Fruit fly (Drosophila melanogaster) whole organism, embryonic: ENCODE measurements around the gene CG12035.
A peak's percentile ranks its signal among the peaks of the same experiment; 100 is the strongest.

Source experiments
- Abd-B ChIP-seq: fragments of 200-800 bp; sonication (Bioruptor generic); optimal IDR thresholded peaks from 2 replicates; lab custom pipeline; 2018; ENCODE audit warnings: missing biosample characterization, mild to moderate bottlenecking, missing genetic modification characterization, moderate library complexity
- Aef1 ChIP-seq: fragments of 200-800 bp; sonication (Bioruptor generic); IDR thresholded peaks from 3 replicates; pipeline ENCODE4 v1.3.6; 2022; ENCODE audit warnings: missing biosample characterization, missing genetic modification characterization
- Antp ChIP-seq: fragments of 200-800 bp; sonication (Bioruptor generic); optimal IDR thresholded peaks from 3 replicates; lab custom pipeline; 2016; ENCODE audit warnings: missing biosample characterization, missing genetic modification characterization
- CG10654 ChIP-seq: fragments of 200-800 bp; sonication (Bioruptor generic); optimal IDR thresholded peaks from 2 replicates; lab custom pipeline; 2016; ENCODE audit warnings: missing biosample characterization, missing genetic modification characterization
- CG11247 ChIP-seq: fragments of 200-800 bp; sonication (Bioruptor generic); IDR thresholded peaks from 2 replicates; pipeline ENCODE4 v1.3.6; 2022; ENCODE audit warnings: missing biosample characterization, missing genetic modification characterization
- CG11504 ChIP-seq: fragments of 200-800 bp; sonication (Bioruptor generic); optimal IDR thresholded peaks from 3 replicates; lab custom pipeline; 2019; ENCODE audit warnings: missing biosample characterization, mild to moderate bottlenecking, missing genetic modification characterization, moderate library complexity
- CG11723 ChIP-seq: fragments of 200-800 bp; sonication (Bioruptor generic); optimal IDR thresholded peaks from 2 replicates; lab custom pipeline; 2017; ENCODE audit warnings: missing biosample characterization, mild to moderate bottlenecking, missing genetic modification characterization
- CG12155 ChIP-seq: fragments of 200-800 bp; sonication (Bioruptor generic); optimal IDR thresholded peaks from 3 replicates; lab custom pipeline; 2016; ENCODE audit warnings: missing biosample characterization, missing genetic modification characterization
- CG12219 ChIP-seq: fragments of 200-800 bp; sonication (Bioruptor generic); optimal IDR thresholded peaks from 3 replicates; lab custom pipeline; 2018; ENCODE audit warnings: missing biosample characterization, mild to moderate bottlenecking, missing genetic modification characterization
- CG12299 ChIP-seq: fragments of 200-800 bp; sonication (Bioruptor generic); optimal IDR thresholded peaks from 2 replicates; lab custom pipeline; 2018; ENCODE audit warnings: missing biosample characterization, mild to moderate bottlenecking, missing genetic modification characterization
- CG1233 ChIP-seq: fragments of 200-800 bp; sonication (Bioruptor generic); optimal IDR thresholded peaks from 4 replicates; lab custom pipeline; 2018; ENCODE audit warnings: missing biosample characterization, mild to moderate bottlenecking, missing genetic modification characterization
- CG13894 ChIP-seq: fragments of 200-800 bp; sonication (Bioruptor generic); optimal IDR thresholded peaks from 3 replicates; lab custom pipeline; 2018; ENCODE audit warnings: missing biosample characterization, mild to moderate bottlenecking, missing genetic modification characterization, moderate library complexity
- CG14965 ChIP-seq: fragments of 200-800 bp; sonication (Bioruptor generic); optimal IDR thresholded peaks from 2 replicates; lab custom pipeline; 2016; ENCODE audit warnings: missing biosample characterization, missing genetic modification characterization, borderline replicate concordance
- CG15514 ChIP-seq: fragments of 200-800 bp; sonication (Bioruptor generic); optimal IDR thresholded peaks from 3 replicates; lab custom pipeline; 2017; ENCODE audit warnings: missing biosample characterization, missing genetic modification characterization, mild to moderate bottlenecking, moderate library complexity, missing genetic modification reagents
- CG17186 ChIP-seq: fragments of 200-800 bp; sonication (Bioruptor generic); optimal IDR thresholded peaks from 3 replicates; lab custom pipeline; 2017; ENCODE audit warnings: missing biosample characterization, missing genetic modification reagents, missing genetic modification characterization
- CG2120 ChIP-seq: fragments of 200-800 bp; sonication (Bioruptor generic); optimal IDR thresholded peaks from 3 replicates; lab custom pipeline; 2016; ENCODE audit warnings: missing biosample characterization, missing genetic modification characterization
- CG32772 ChIP-seq: fragments of 200-800 bp; sonication (Bioruptor generic); IDR thresholded peaks from 2 replicates; pipeline ENCODE4 v1.3.6; 2022; ENCODE audit warnings: missing biosample characterization, missing genetic modification characterization
- CG4282 ChIP-seq: fragments of 200-800 bp; sonication (Bioruptor generic); optimal IDR thresholded peaks from 2 replicates; lab custom pipeline; 2016; ENCODE audit warnings: missing biosample characterization, missing genetic modification characterization
- CG8388 ChIP-seq: fragments of 200-800 bp; sonication (Bioruptor generic); optimal IDR thresholded peaks from 2 replicates; lab custom pipeline; 2019; ENCODE audit warnings: missing biosample characterization, mild to moderate bottlenecking, missing genetic modification characterization, moderate library complexity
- CG8944 ChIP-seq: fragments of 200-800 bp; sonication (Bioruptor generic); optimal IDR thresholded peaks from 3 replicates; lab custom pipeline; 2016; ENCODE audit warnings: missing biosample characterization, missing genetic modification characterization
- E2f2 ChIP-seq: fragments of 200-800 bp; sonication (Bioruptor generic); IDR thresholded peaks from 2 replicates; pipeline ENCODE4 v1.3.6; 2022; ENCODE audit warnings: missing biosample characterization, missing genetic modification characterization
- Elba2 ChIP-seq: fragments of 200-800 bp; sonication (Bioruptor generic); optimal IDR thresholded peaks from 3 replicates; lab custom pipeline; 2016; ENCODE audit warnings: missing biosample characterization, missing genetic modification characterization
- Max ChIP-seq: fragments of 200-800 bp; sonication (Bioruptor generic); optimal IDR thresholded peaks from 2 replicates; lab custom pipeline; 2016; ENCODE audit warnings: missing biosample characterization, mild to moderate bottlenecking, missing genetic modification characterization
- NK7.1 ChIP-seq: fragments of 200-800 bp; sonication (Bioruptor generic); optimal IDR thresholded peaks from 3 replicates; lab custom pipeline; 2016; ENCODE audit warnings: missing biosample characterization, missing genetic modification characterization
- Neu2 ChIP-seq: fragments of 200-800 bp; sonication (Bioruptor generic); optimal IDR thresholded peaks from 3 replicates; lab custom pipeline; 2016; ENCODE audit warnings: missing biosample characterization, missing genetic modification characterization, borderline replicate concordance
- Nf-YB ChIP-seq: fragments of 200-800 bp; sonication (Bioruptor generic); optimal IDR thresholded peaks from 3 replicates; lab custom pipeline; 2019; ENCODE audit warnings: missing biosample characterization, mild to moderate bottlenecking, missing genetic modification characterization, moderate library complexity
- NfI ChIP-seq: fragments of 200-800 bp; sonication (Bioruptor generic); optimal IDR thresholded peaks from 3 replicates; lab custom pipeline; 2018; ENCODE audit warnings: missing biosample characterization, mild to moderate bottlenecking, missing genetic modification characterization, moderate library complexity
- PHDP ChIP-seq: fragments of 200-800 bp; sonication (Bioruptor generic); optimal IDR thresholded peaks from 3 replicates; lab custom pipeline; 2018; ENCODE audit warnings: missing biosample characterization, mild to moderate bottlenecking, missing genetic modification characterization, moderate library complexity
- Rfx ChIP-seq: fragments of 200-800 bp; sonication (Bioruptor generic); IDR thresholded peaks from 2 replicates; pipeline ENCODE4 v1.3.6; 2022; ENCODE audit warnings: missing biosample characterization, missing genetic modification characterization
- Scr ChIP-seq: fragments of 200-800 bp; sonication (Bioruptor generic); IDR thresholded peaks from 2 replicates; pipeline ENCODE4 v1.3.6; 2022; ENCODE audit warnings: missing biosample characterization, missing genetic modification characterization; ENCODE audit not compliant: partially characterized antibody
- Sox102F ChIP-seq: fragments of 200-800 bp; sonication (Bioruptor generic); optimal IDR thresholded peaks from 2 replicates; lab custom pipeline; 2018; ENCODE audit warnings: missing biosample characterization, mild to moderate bottlenecking, missing genetic modification characterization, moderate library complexity
- Sry-δ ChIP-seq: fragments of 200-800 bp; sonication (Bioruptor generic); optimal IDR thresholded peaks from 2 replicates; lab custom pipeline; 2016; ENCODE audit warnings: missing biosample characterization, missing genetic modification characterization
- al ChIP-seq: fragments of 200-800 bp; sonication (Bioruptor generic); IDR thresholded peaks from 2 replicates; pipeline ENCODE4 v1.3.6; 2022; ENCODE audit warnings: missing biosample characterization, missing genetic modification characterization
- croc ChIP-seq: fragments of 200-800 bp; sonication (Bioruptor generic); conservative IDR thresholded peaks from 3 replicates; pipeline ENCODE4 v1.3.6; 2022; ENCODE audit warnings: missing biosample characterization, missing genetic modification characterization
- dm ChIP-seq: fragments of 200-800 bp; sonication (Bioruptor generic); optimal IDR thresholded peaks from 3 replicates; lab custom pipeline; 2016; ENCODE audit warnings: missing biosample characterization, missing genetic modification characterization
- gcm ChIP-seq: fragments of 200-800 bp; sonication (Bioruptor generic); optimal IDR thresholded peaks from 2 replicates; lab custom pipeline; 2019; ENCODE audit warnings: missing biosample characterization, mild to moderate bottlenecking, missing genetic modification characterization, moderate library complexity
- lola ChIP-seq, 3 experiments: fragments of >200 bp in 2 of 3; fragments of 200-800 bp in 1 of 3; sonication (Bioruptor generic) in 1 of 3; optimal IDR thresholded peaks; 2 replicates each; lab custom pipeline; 2017 to 2019; ENCODE audit warnings: missing biosample characterization in 3 of 3, missing genetic modification characterization in 3 of 3, mild to moderate bottlenecking in 1 of 3, moderate library complexity in 1 of 3
- maf-S ChIP-seq: fragments of 200-800 bp; sonication (Bioruptor generic); optimal IDR thresholded peaks from 2 replicates; lab custom pipeline; 2016; ENCODE audit warnings: missing biosample characterization, missing genetic modification characterization
- nmo ChIP-seq: fragments of 200-800 bp; sonication (Bioruptor generic); optimal IDR thresholded peaks from 2 replicates; lab custom pipeline; 2018; ENCODE audit warnings: missing biosample characterization, mild to moderate bottlenecking, missing genetic modification characterization, moderate library complexity
- nom ChIP-seq: fragments of 200-800 bp; sonication (Bioruptor generic); optimal IDR thresholded peaks from 2 replicates; lab custom pipeline; 2017; ENCODE audit warnings: missing biosample characterization, missing genetic modification characterization, mild to moderate bottlenecking, moderate library complexity, missing genetic modification reagents
- odd ChIP-seq: fragments of 200-800 bp; sonication (Bioruptor generic); optimal IDR thresholded peaks from 2 replicates; lab custom pipeline; 2017; ENCODE audit warnings: missing biosample characterization, mild to moderate bottlenecking, missing genetic modification characterization
- psq ChIP-seq: fragments of 200-800 bp; sonication (Bioruptor generic); optimal IDR thresholded peaks from 2 replicates; lab custom pipeline; 2017; ENCODE audit warnings: missing biosample characterization, missing genetic modification characterization
- pum ChIP-seq: fragments of 200-800 bp; sonication (Bioruptor generic); optimal IDR thresholded peaks from 2 replicates; lab custom pipeline; 2016; ENCODE audit warnings: missing biosample characterization, missing genetic modification characterization
- sna ChIP-seq: fragments of 200-800 bp; sonication (Bioruptor generic); IDR thresholded peaks from 2 replicates; pipeline ENCODE4 v1.3.6; 2022; ENCODE audit warnings: missing biosample characterization, missing genetic modification characterization; ENCODE audit not compliant: partially characterized antibody
- tio ChIP-seq: fragments of 200-800 bp; sonication (Bioruptor generic); optimal IDR thresholded peaks from 2 replicates; lab custom pipeline; 2017; ENCODE audit warnings: missing biosample characterization, missing genetic modification characterization, inconsistent platforms
- twi ChIP-seq: fragments of 200-800 bp; optimal IDR thresholded peaks from 2 replicates; lab custom pipeline; 2019; ENCODE audit warnings: missing biosample characterization, mild to moderate bottlenecking, missing genetic modification characterization, moderate library complexity
- vfl ChIP-seq: fragments of 200-800 bp; sonication (Bioruptor generic); optimal IDR thresholded peaks from 2 replicates; lab custom pipeline; 2016; ENCODE audit warnings: missing biosample characterization, missing genetic modification characterization
- wdn ChIP-seq: fragments of 200-800 bp; sonication (Bioruptor generic); IDR thresholded peaks from 2 replicates; pipeline ENCODE4 v1.3.6; 2022; ENCODE audit warnings: missing biosample characterization, missing genetic modification characterization
- yki ChIP-seq: fragments of >200 bp; optimal IDR thresholded peaks from 3 replicates; lab custom pipeline; 2018

Gene CG12035

dm6 chr3L:1740129-1740975 is 16.2 kb downstream of the CG12035 start (continued):
- TF ChIP-seq vfl (peak; percentile 11), lola (GFP tag; optimal IDR thresholded peaks at IDR 0.05; lab: Kevin White, UChicago) (no peak), CG11504 (tag; lab: Kevin White, UChicago) (no peak), Rfx (peak; percentile 87), CG12299 (tag; lab: Kevin White, UChicago) (no peak), Antp (peak; percentile 57), psq (GFP tag; lab: Kevin White, UChicago) (no peak), pum (peak; percentile 19), CG8944 (GFP tag; lab: Kevin White, UChicago) (peak; percentile 53), Sry-δ (GFP tag; lab: Kevin White, UChicago) (no peak), maf-S (GFP tag; lab: Kevin White, UChicago) (peak; percentile 48), CG11723 (GFP tag; lab: Kevin White, UChicago) (peak; percentile 39), dm (peak; percentile 23), CG11247 (GFP tag; lab: Robert Waterston, UW) (peak; percentile 71), CG10654 (GFP tag; lab: Kevin White, UChicago) (no peak), CG14965 (GFP tag; lab: Kevin White, UChicago) (no peak), Nf-YB (GFP tag; lab: Kevin White, UChicago) (no peak), Abd-B (peak; percentile 73), PHDP (tag; lab: Kevin White, UChicago) (peak; percentile 53), E2f2 (GFP tag; lab: Robert Waterston, UW) (peak; percentile 62), twi (no peak), CG12155 (GFP tag; lab: Kevin White, UChicago) (peak; percentile 56), Aef1 (GFP tag; lab: Robert Waterston, UW) (peak; percentile 73), croc (no peak; the same call in 2 of the 3 replicates), CG8388 (GFP tag; lab: Kevin White, UChicago) (peak; percentile 2), CG2120 (peak; percentile 74), CG4282 (GFP tag; lab: Kevin White, UChicago) (no peak), CG32772 (GFP tag; lab: Robert Waterston, UW) (peak; percentile 65; the same call in 1 of the 2 replicates), wdn (GFP tag; lab: Robert Waterston, UW) (peak; percentile 66), sna (GFP tag; lab: Robert Waterston, UW) (no peak), Max (GFP tag; lab: Kevin White, UChicago) (no peak), nmo (peak; percentile 66), odd (GFP tag; lab: Kevin White, UChicago) (peak; percentile 35), NK7.1 (GFP tag; lab: Kevin White, UChicago) (peak; percentile 21), NfI (GFP tag; lab: Kevin White, UChicago) (peak; percentile 68), CG17186 (no peak), Sox102F (GFP tag; lab: Kevin White, UChicago) (peak; percentile 87), yki (lab: Kevin White, UChicago) (no peak), Scr (GFP tag; lab: Robert Waterston, UW) (no peak), CG1233 (GFP tag; lab: Kevin White, UChicago) (peak; percentile 54), nom (GFP tag; lab: Kevin White, UChicago) (no peak), gcm (no peak), tio (GFP tag; lab: Kevin White, UChicago) (no peak), Elba2 (GFP tag; lab: Kevin White, UChicago) (no peak), CG12219 (GFP tag; lab: Kevin White, UChicago) (peak; percentile 73), CG13894 (no peak), CG15514 (GFP tag; lab: Kevin White, UChicago) (no peak), Neu2 (GFP tag; lab: Kevin White, UChicago) (no peak), al (peak; percentile 69)
